Worm (Caenorhabditis elegans) whole organism, mixed stage, embryonic: Measurements from ENCODE around the gene unc-70.

Experiments used
- M03D4.4 ChIP-seq: sonication (generic microtip); optimal IDR thresholded peaks from 2 replicates; lab custom pipeline; 2017; ENCODE audit warnings: mild to moderate bottlenecking, missing genetic modification characterization, missing compliant biosample characterization
- blmp-1 ChIP-seq: fragments of 150-350 bp; optimal IDR thresholded peaks from 2 replicates; lab custom pipeline; 2014; ENCODE audit warnings: missing biosample characterization, missing genetic modification characterization
- ceh-39 ChIP-seq: fragments of 150-350 bp; optimal IDR thresholded peaks from 2 replicates; lab custom pipeline; 2014; ENCODE audit warnings: missing biosample characterization, missing genetic modification characterization
- ceh-43 ChIP-seq: fragments of 200-800 bp; sonication (Bioruptor generic); optimal IDR thresholded peaks from 2 replicates; lab custom pipeline; 2018; ENCODE audit warnings: mild to moderate bottlenecking, missing genetic modification characterization, moderate library complexity, missing compliant biosample characterization
- cnd-1 ChIP-seq: fragments of 200-800 bp; sonication (Bioruptor generic); optimal IDR thresholded peaks from 2 replicates; lab custom pipeline; 2018; ENCODE audit warnings: mild to moderate bottlenecking, missing genetic modification characterization, missing compliant biosample characterization
- drap-1 ChIP-seq: fragments of 200-800 bp; sonication (Bioruptor generic); optimal IDR thresholded peaks from 3 replicates; lab custom pipeline; 2018; ENCODE audit warnings: mild to moderate bottlenecking, missing genetic modification characterization, missing compliant biosample characterization
- elt-1 ChIP-seq: sonication (generic microtip); optimal IDR thresholded peaks from 2 replicates; lab custom pipeline; 2017; ENCODE audit warnings: missing genetic modification characterization, mild to moderate bottlenecking, missing compliant biosample characterization, antibody characterized with exemption, moderate library complexity, borderline replicate concordance; ENCODE audit not compliant: insufficient read depth
- elt-3 ChIP-seq: fragments of 150-350 bp; optimal IDR thresholded peaks from 2 replicates; lab custom pipeline; 2014; ENCODE audit warnings: missing biosample characterization, missing genetic modification characterization
- flh-1 ChIP-seq: fragments of 200-800 bp; sonication (Bioruptor generic); optimal IDR thresholded peaks from 2 replicates; lab custom pipeline; 2018; ENCODE audit warnings: mild to moderate bottlenecking, missing genetic modification characterization, moderate library complexity, missing compliant biosample characterization
- hlh-1 ChIP-seq: fragments of 150-350 bp; optimal IDR thresholded peaks from 2 replicates; lab custom pipeline; 2014; ENCODE audit warnings: missing biosample characterization, missing genetic modification reagents, missing genetic modification characterization
- lin-13 ChIP-seq: fragments of 150-350 bp; optimal IDR thresholded peaks from 2 replicates; lab custom pipeline; 2014; ENCODE audit warnings: missing biosample characterization, missing genetic modification characterization
- lin-32 ChIP-seq: fragments of 200-800 bp; sonication (Bioruptor generic); optimal IDR thresholded peaks from 2 replicates; lab custom pipeline; 2018; ENCODE audit warnings: mild to moderate bottlenecking, missing genetic modification characterization, missing compliant biosample characterization
- lsy-2 ChIP-seq: fragments of 150-350 bp; optimal IDR thresholded peaks from 2 replicates; lab custom pipeline; 2014; ENCODE audit warnings: missing biosample characterization, missing genetic modification characterization
- mab-5 ChIP-seq: fragments of 150-350 bp; optimal IDR thresholded peaks from 2 replicates; lab custom pipeline; 2014; ENCODE audit warnings: missing biosample characterization, missing genetic modification characterization
- mls-2 ChIP-seq: sonication (generic microtip); optimal IDR thresholded peaks from 2 replicates; lab custom pipeline; 2016; ENCODE audit warnings: mild to moderate bottlenecking, missing genetic modification characterization, moderate library complexity, missing compliant biosample characterization
- nhr-12 ChIP-seq: fragments of 150-350 bp; optimal IDR thresholded peaks from 2 replicates; lab custom pipeline; 2014; ENCODE audit warnings: missing biosample characterization, missing genetic modification characterization
- nhr-2 ChIP-seq: fragments of 150-350 bp; optimal IDR thresholded peaks from 2 replicates; lab custom pipeline; 2014; ENCODE audit warnings: missing biosample characterization, missing genetic modification characterization
- nhr-28 ChIP-seq: fragments of 150-350 bp; optimal IDR thresholded peaks from 2 replicates; lab custom pipeline; 2014; ENCODE audit warnings: missing biosample characterization, missing genetic modification characterization
- pha-4 ChIP-seq: fragments of 150-350 bp; optimal IDR thresholded peaks from 2 replicates; lab custom pipeline; 2018; ENCODE audit warnings: missing biosample characterization, missing genetic modification reagents, missing genetic modification characterization
- sem-2 ChIP-seq: fragments of 200-800 bp; sonication (Bioruptor generic); optimal IDR thresholded peaks from 2 replicates; lab custom pipeline; 2018; ENCODE audit warnings: mild to moderate bottlenecking, missing genetic modification characterization, missing compliant biosample characterization
- snpc-4 ChIP-seq: fragments of 150-350 bp; optimal IDR thresholded peaks from 2 replicates; lab custom pipeline; 2014; ENCODE audit warnings: missing biosample characterization, missing genetic modification characterization
- sptf-1 ChIP-seq: sonication (generic microtip); optimal IDR thresholded peaks from 2 replicates; lab custom pipeline; 2017; ENCODE audit warnings: mild to moderate bottlenecking, missing genetic modification characterization, moderate library complexity, missing compliant biosample characterization
- tbx-8 ChIP-seq: fragments of 200-800 bp; sonication (Bioruptor generic); optimal IDR thresholded peaks from 2 replicates; lab custom pipeline; 2018; ENCODE audit warnings: mild to moderate bottlenecking, missing genetic modification characterization, moderate library complexity, missing compliant biosample characterization
- unc-120 ChIP-seq: sonication (generic microtip); optimal IDR thresholded peaks from 2 replicates; lab custom pipeline; 2017; ENCODE audit warnings: missing genetic modification characterization, missing compliant biosample characterization; ENCODE audit not compliant: poor library complexity, severe bottlenecking
- unc-39 ChIP-seq: fragments of 150-350 bp; optimal IDR thresholded peaks from 2 replicates; lab custom pipeline; 2014; ENCODE audit warnings: missing biosample characterization, missing genetic modification characterization
- unc-62 ChIP-seq: fragments of 150-350 bp; optimal IDR thresholded peaks from 2 replicates; lab custom pipeline; 2014; ENCODE audit warnings: missing biosample characterization, missing genetic modification reagents, missing genetic modification characterization
- zip-8 ChIP-seq: fragments of 150-350 bp; optimal IDR thresholded peaks from 2 replicates; lab custom pipeline; 2014; ENCODE audit warnings: missing biosample characterization, missing genetic modification characterization
- ztf-11 ChIP-seq: fragments of 150-350 bp; optimal IDR thresholded peaks from 2 replicates; lab custom pipeline; 2014; ENCODE audit warnings: missing biosample characterization, missing genetic modification characterization

Gene unc-70

DNA sequence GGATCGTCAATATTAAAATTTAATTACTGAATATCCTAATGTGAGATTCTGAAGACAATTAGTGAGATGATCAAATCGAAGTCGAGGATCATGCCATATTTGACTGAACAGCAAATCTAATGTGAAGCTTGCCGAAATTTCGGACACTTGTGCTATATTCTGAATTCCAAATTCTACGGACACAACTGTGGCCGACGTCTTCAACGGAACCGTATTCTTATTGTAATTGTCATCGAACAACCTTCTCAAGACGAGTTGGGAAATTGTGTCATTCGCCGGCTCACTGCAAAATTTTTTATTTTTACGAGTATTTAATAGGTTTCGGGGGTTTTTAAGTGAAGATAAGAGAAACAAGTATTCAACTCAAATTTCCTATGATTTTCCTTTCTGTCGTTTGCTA is 38.7 kb upstream of the unc-70 start, which contains the start of gene T15B7.1:
TSS of gene T15B7.1 (plus strand) at position 301 of the 400 bp plus-strand sequence.
- TF ChIP-seq mls-2 (tag; lab: Kevin White, UChicago) (no peak), blmp-1 (no peak), tbx-8 (GFP tag; lab: Kevin White, UChicago) (no peak), ceh-39 (tag; lab: Kevin White, UChicago) (no peak), mab-5 (tag; lab: Kevin White, UChicago) (no peak), lin-13 (tag; lab: Kevin White, UChicago) (no peak), lsy-2 (tag; lab: Kevin White, UChicago) (no peak), nhr-28 (tag; lab: Kevin White, UChicago) (no peak), sptf-1 (tag; lab: Kevin White, UChicago) (no peak), sem-2 (GFP tag; lab: Kevin White, UChicago) (no peak), zip-8 (tag; lab: Kevin White, UChicago) (no peak), pha-4 (tag; lab: Kevin White, UChicago) (no peak), ztf-11 (tag; lab: Kevin White, UChicago) (no peak)
- TF ChIP-seq, all 35 proteins: peak for 0

DNA sequence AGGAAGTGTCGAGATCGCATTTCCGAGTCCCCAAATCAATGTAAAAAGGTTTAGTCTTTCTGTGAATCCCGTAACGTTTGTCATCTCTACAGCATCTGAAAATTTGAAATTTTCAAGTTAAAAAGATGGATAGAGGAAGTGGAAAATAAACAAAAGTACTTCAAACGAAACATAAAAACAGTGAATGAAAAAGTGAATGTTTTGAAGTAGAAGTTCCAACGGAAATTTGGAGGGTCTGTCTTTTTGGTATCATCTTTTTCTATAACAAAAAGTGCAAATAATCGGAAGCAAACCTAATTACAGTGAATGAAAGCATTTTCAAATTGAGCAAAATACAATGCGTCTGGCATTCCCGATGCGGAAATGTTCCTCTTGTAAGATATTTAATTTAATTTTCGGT is 34.6 kb upstream of the unc-70 start, which contains the start of gene lgc-54:
TSS of gene lgc-54 (minus strand) at position 101 of the 400 bp plus-strand sequence.
- TF ChIP-seq lin-13 (tag; lab: Kevin White, UChicago), result no peak
- no peak for TF ChIP-seq snpc-4 (tag; lab: Kevin White, UChicago)
- TF ChIP-seq lin-32 (GFP tag; lab: Kevin White, UChicago), result no peak

DNA sequence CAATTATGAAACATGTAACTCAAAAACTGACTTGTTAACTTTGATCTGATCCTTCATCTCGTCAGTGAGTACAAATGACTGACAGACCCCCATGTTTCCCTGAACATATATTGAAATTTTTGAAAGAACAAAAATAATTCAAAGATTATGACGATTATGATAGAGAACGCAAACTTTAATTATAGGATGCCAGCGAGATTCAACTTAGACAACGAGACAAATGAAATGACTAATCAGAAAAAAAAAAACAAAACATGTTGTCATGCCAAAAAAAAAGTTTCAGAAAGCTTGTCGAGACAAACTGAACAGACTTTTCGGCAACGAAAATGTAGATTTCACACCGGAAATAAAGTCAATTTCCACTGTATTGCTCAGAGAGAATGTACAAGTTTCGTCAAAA is 26.4 kb upstream of the unc-70 start, which contains the start of gene gpa-10:
TSS of gene gpa-10 (minus strand) at position 101 of the 400 bp plus-strand sequence.
- TF ChIP-seq pha-4 (tag; lab: Kevin White, UChicago) (no peak), nhr-12 (tag; lab: Kevin White, UChicago) (no peak), ztf-11 (tag; lab: Kevin White, UChicago) (no peak), flh-1 (GFP tag; lab: Kevin White, UChicago) (no peak), ceh-43 (GFP tag; lab: Kevin White, UChicago) (no peak), unc-120 (tag; lab: Kevin White, UChicago) (no peak), unc-39 (tag; lab: Kevin White, UChicago) (no peak), mls-2 (tag; lab: Kevin White, UChicago) (no peak), blmp-1 (no peak), tbx-8 (GFP tag; lab: Kevin White, UChicago) (no peak), snpc-4 (tag; lab: Kevin White, UChicago) (no peak)

DNA sequence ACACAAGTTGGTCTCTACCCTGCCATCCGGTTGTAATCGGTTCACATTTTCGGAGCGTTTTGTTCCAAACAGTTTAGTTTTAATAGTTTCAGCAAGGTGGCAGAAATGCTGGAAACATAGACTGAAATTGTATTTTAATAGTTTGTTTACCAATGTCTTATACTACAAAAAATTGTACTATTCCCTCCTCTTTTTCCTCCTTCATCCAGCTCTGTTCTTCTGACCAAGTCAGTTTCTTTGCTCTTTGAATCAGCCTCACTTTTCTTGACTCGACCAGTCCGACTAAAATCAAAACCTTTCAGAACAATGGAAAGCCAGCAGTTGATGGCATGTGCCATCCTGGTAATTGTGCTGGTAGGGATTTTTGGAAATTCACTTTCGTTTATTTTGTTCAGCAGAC is 11.1 kb upstream of the unc-70 start, which contains the start of gene frpr-18:
TSS of gene frpr-18 (plus strand) at position 301 of the 400 bp plus-strand sequence.
- no peak for TF ChIP-seq cnd-1 (tag; lab: Kevin White, UChicago)
- TF ChIP-seq mab-5 (tag; lab: Kevin White, UChicago), result no peak
- no peak for TF ChIP-seq ceh-43 (GFP tag; lab: Kevin White, UChicago)
- no peak for TF ChIP-seq nhr-2 (tag; lab: Kevin White, UChicago)
- no peak for TF ChIP-seq pha-4 (tag; lab: Kevin White, UChicago)
- no peak for TF ChIP-seq elt-1 (tag; lab: Kevin White, UChicago)
- no peak for TF ChIP-seq elt-3 (tag; lab: Kevin White, UChicago)
- no peak for TF ChIP-seq sptf-1 (tag; lab: Kevin White, UChicago)
- no peak for TF ChIP-seq mls-2 (tag; lab: Kevin White, UChicago)
- TF ChIP-seq lsy-2 (tag; lab: Kevin White, UChicago), result no peak
- TF ChIP-seq ceh-39 (tag; lab: Kevin White, UChicago), result no peak
- TF ChIP-seq, all 35 proteins: peak for 0

DNA sequence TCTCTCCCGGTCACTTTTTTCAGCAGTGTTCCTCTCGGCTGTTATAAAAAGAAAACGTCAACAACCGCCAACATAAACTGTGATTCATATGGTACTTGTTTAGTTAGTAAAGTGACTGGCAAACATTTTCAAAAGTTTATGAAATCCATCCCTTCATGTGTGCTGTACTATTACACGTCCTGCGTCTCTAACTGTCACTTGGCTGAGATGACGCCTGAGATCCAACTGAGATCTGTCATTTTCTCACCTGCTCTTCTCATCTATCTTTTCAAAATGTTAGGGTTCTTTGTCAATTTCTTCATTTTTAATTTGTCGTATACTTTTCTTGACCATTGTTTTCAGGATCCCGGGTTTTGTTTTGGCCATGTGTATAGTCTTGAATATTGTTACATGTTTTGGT is 6.4 kb upstream of the unc-70 start:
- TF ChIP-seq hlh-1 (tag; lab: Kevin White, UChicago), result peak; percentile 65
- TF ChIP-seq zip-8 (tag; lab: Kevin White, UChicago), result no peak
- TF ChIP-seq tbx-8 (GFP tag; lab: Kevin White, UChicago), result no peak
- peak; percentile 69 for TF ChIP-seq unc-62 (GFP tag; lab: Kevin White, UChicago)
- no peak for TF ChIP-seq unc-39 (tag; lab: Kevin White, UChicago)
- TF ChIP-seq drap-1, result no peak
- TF ChIP-seq M03D4.4, result no peak
- TF ChIP-seq snpc-4 (tag; lab: Kevin White, UChicago), result no peak
- TF ChIP-seq, all 35 proteins: peak for 2
